Fruit fly (Drosophila melanogaster) whole organism, larva: ENCODE measurements around the gene CG13373.

Source experiments
- noc ChIP-seq: fragments of 200-800 bp; sonication (Bioruptor generic); optimal IDR thresholded peaks from 3 replicates; lab custom pipeline; 2019; ENCODE audit warnings: missing biosample characterization, mild to moderate bottlenecking, missing genetic modification characterization, moderate library complexity

CG13373 gene

dm6 chrX:520215-520861, 43.6 kb downstream of the CG13373 start:
- no peak for TF ChIP-seq noc (tag; lab: Kevin White, UChicago)

dm6 chrX:521683-522082, 44.9 kb downstream of the CG13373 start:
- TF ChIP-seq noc (tag; lab: Kevin White, UChicago) = no peak

dm6 chrX:522357-523043, 45.7 kb downstream of the CG13373 start:
- peak; percentile 76 for TF ChIP-seq noc (tag; lab: Kevin White, UChicago)

- peak; percentile 99 for TF ChIP-seq noc (tag; lab: Kevin White, UChicago)
Observed at dm6 chrX:523179-523851, 46.5 kb downstream of the CG13373 start, which contains the start of gene elav. elav (minus strand) TSS chrX:523226.

- no peak for TF ChIP-seq noc (tag; lab: Kevin White, UChicago)
Observed at dm6 chrX:524331-524730, 47.5 kb downstream of the CG13373 start.

- no peak for TF ChIP-seq noc (tag; lab: Kevin White, UChicago)
Observed at dm6 chrX:525610-526009, 48.8 kb downstream of the CG13373 start.

dm6 chrX:526479-527071, 49.8 kb downstream of the CG13373 start:
- TF ChIP-seq noc (tag; lab: Kevin White, UChicago) = no peak
